Worm (Caenorhabditis elegans) whole organism, L4 larva: ENCODE measurements around the gene F57C12.6.

Source experiments
- D1046.2 ChIP-seq: fragments of 200-800 bp; sonication (Bioruptor generic); IDR thresholded peaks from 2 replicates; pipeline ENCODE4 v1.3.6; 2022; ENCODE audit warnings: missing genetic modification characterization, missing compliant biosample characterization
- F26F4.8 ChIP-seq: fragments of 200-800 bp; sonication (Bioruptor generic); conservative IDR thresholded peaks from 2 replicates; pipeline ENCODE4 v1.3.6; 2022; ENCODE audit warnings: missing genetic modification characterization, missing compliant biosample characterization
- F49E8.2 ChIP-seq: sonication (generic microtip); optimal IDR thresholded peaks from 2 replicates; lab custom pipeline; 2016; ENCODE audit warnings: missing compliant biosample characterization, mild to moderate bottlenecking, missing genetic modification characterization, borderline replicate concordance
- T20F7.1 ChIP-seq: fragments of 200-800 bp; sonication (Bioruptor generic); optimal IDR thresholded peaks from 2 replicates; lab custom pipeline; 2018; ENCODE audit warnings: mild to moderate bottlenecking, missing genetic modification characterization, missing compliant biosample characterization
- Y48G9A.11 ChIP-seq: fragments of 200-800 bp; sonication (Bioruptor generic); IDR thresholded peaks from 2 replicates; pipeline ENCODE4 v1.3.6; 2022; ENCODE audit warnings: missing genetic modification reagents, missing genetic modification characterization, missing compliant biosample characterization
- Y75B8A.6 ChIP-seq: fragments of 200-800 bp; sonication (Bioruptor generic); IDR thresholded peaks from 2 replicates; pipeline ENCODE4 v1.3.6; 2022; ENCODE audit warnings: missing genetic modification reagents, missing genetic modification characterization, missing compliant biosample characterization
- ZK337.2 ChIP-seq: fragments of 200-800 bp; sonication (Bioruptor generic); IDR thresholded peaks from 2 replicates; pipeline ENCODE4 v1.3.6; 2022; ENCODE audit warnings: missing genetic modification reagents, missing genetic modification characterization, missing compliant biosample characterization
- aha-1 ChIP-seq: fragments of 150-350 bp; peaks from one replicate; lab custom pipeline; 2014; ENCODE audit warnings: missing biosample characterization, missing genetic modification characterization
- ama-1 ChIP-seq: fragments of 150-350 bp; optimal IDR thresholded peaks from 2 replicates; lab custom pipeline; 2014; ENCODE audit warnings: inconsistent platforms, mixed read lengths
- ceh-20 ChIP-seq: fragments of 200-800 bp; sonication (Bioruptor generic); IDR thresholded peaks from 2 replicates; pipeline ENCODE4 v1.3.6; 2022; ENCODE audit warnings: missing genetic modification reagents, missing genetic modification characterization, missing compliant biosample characterization
- ceh-28 ChIP-seq: fragments of 150-350 bp; optimal IDR thresholded peaks from 2 replicates; lab custom pipeline; 2014; ENCODE audit warnings: missing biosample characterization, missing genetic modification reagents, missing genetic modification characterization
- ceh-62 ChIP-seq: sonication (generic microtip); optimal IDR thresholded peaks from 2 replicates; lab custom pipeline; 2017; ENCODE audit warnings: missing biosample characterization, missing genetic modification characterization
- ceh-82 ChIP-seq: sonication (generic microtip); optimal IDR thresholded peaks from 2 replicates; lab custom pipeline; 2017; ENCODE audit warnings: missing biosample characterization, missing genetic modification characterization
- ces-1 ChIP-seq: fragments of 150-350 bp; sonication (generic microtip); optimal IDR thresholded peaks from 4 replicates; lab custom pipeline; 2014; ENCODE audit warnings: missing biosample characterization, missing genetic modification reagents, missing genetic modification characterization
- ctbp-1 ChIP-seq: fragments of 200-800 bp; sonication (Bioruptor generic); IDR thresholded peaks from 2 replicates; pipeline ENCODE4 v1.3.6; 2022; ENCODE audit warnings: missing genetic modification reagents, missing genetic modification characterization, missing compliant biosample characterization
- daf-12 ChIP-seq: fragments of 150-350 bp; optimal IDR thresholded peaks from 2 replicates; lab custom pipeline; 2014; ENCODE audit warnings: missing biosample characterization, missing genetic modification reagents, missing genetic modification characterization
- daf-19 ChIP-seq: fragments of 200-800 bp; sonication (Bioruptor generic); conservative IDR thresholded peaks from 2 replicates; pipeline ENCODE4 v1.3.6; 2022; ENCODE audit warnings: missing genetic modification characterization, missing compliant biosample characterization
- daf-8 ChIP-seq: fragments of 200-800 bp; sonication (Bioruptor generic); IDR thresholded peaks from 2 replicates; pipeline ENCODE4 v1.3.6; 2022; ENCODE audit warnings: missing genetic modification characterization, missing compliant biosample characterization
- dmd-8 ChIP-seq: fragments of 200-800 bp; sonication (Bioruptor generic); IDR thresholded peaks from 2 replicates; pipeline ENCODE4 v1.3.6; 2022; ENCODE audit warnings: missing genetic modification characterization, missing compliant biosample characterization
- dmd-9 ChIP-seq: fragments of 200-800 bp; sonication (Bioruptor generic); IDR thresholded peaks from 2 replicates; pipeline ENCODE4 v1.3.6; 2022; ENCODE audit warnings: missing genetic modification reagents, missing genetic modification characterization, missing compliant biosample characterization
- dve-1 ChIP-seq: sonication (generic microtip); optimal IDR thresholded peaks from 2 replicates; lab custom pipeline; 2017; ENCODE audit warnings: antibody characterized with exemption, mild to moderate bottlenecking, missing genetic modification characterization, missing compliant biosample characterization; ENCODE audit not compliant: insufficient read depth
- egl-43 ChIP-seq: fragments of 200-800 bp; sonication (Bioruptor generic); IDR thresholded peaks from 2 replicates; pipeline ENCODE4 v1.3.6; 2022; ENCODE audit warnings: missing genetic modification reagents, missing genetic modification characterization, missing compliant biosample characterization
- gei-8 ChIP-seq: fragments of 200-800 bp; sonication (Bioruptor generic); optimal IDR thresholded peaks from 2 replicates; lab custom pipeline; 2018; ENCODE audit warnings: mild to moderate bottlenecking, missing genetic modification characterization, missing compliant biosample characterization
- hif-1 ChIP-seq, 2 experiments: sonication (generic microtip); optimal IDR thresholded peaks; 2 replicates each; lab custom pipeline; 2016 to 2017; ENCODE audit warnings: missing compliant biosample characterization in 2 of 2, missing genetic modification characterization in 2 of 2, missing genetic modification reagents in 2 of 2, missing genotype in 2 of 2, mild to moderate bottlenecking in 1 of 2
- hlh-11 ChIP-seq: fragments of 200-800 bp; sonication (Bioruptor generic); optimal IDR thresholded peaks from 2 replicates; lab custom pipeline; 2018; ENCODE audit warnings: mild to moderate bottlenecking, missing genetic modification characterization, missing compliant biosample characterization
- hmg-1.1 ChIP-seq: fragments of 200-800 bp; sonication (Bioruptor generic); IDR thresholded peaks from 2 replicates; pipeline ENCODE4 v1.3.6; 2022; ENCODE audit warnings: missing genetic modification reagents, missing genetic modification characterization, missing compliant biosample characterization
- lim-7 ChIP-seq: fragments of 200-800 bp; sonication (Bioruptor generic); IDR thresholded peaks from 2 replicates; pipeline ENCODE4 v1.3.6; 2022; ENCODE audit warnings: missing genetic modification characterization, missing compliant biosample characterization
- lin-29 ChIP-seq: fragments of 200-800 bp; sonication (Bioruptor generic); IDR thresholded peaks from 2 replicates; pipeline ENCODE4 v1.3.6; 2022; ENCODE audit warnings: missing genetic modification reagents, missing genetic modification characterization, missing compliant biosample characterization
- lsy-2 ChIP-seq, 2 experiments: fragments of 150-350 bp in 1 of 2; sonication (generic microtip) in 1 of 2; optimal IDR thresholded peaks; 2 replicates each; lab custom pipeline; 2014 to 2017; ENCODE audit warnings: missing biosample characterization in 2 of 2, missing genetic modification characterization in 2 of 2
- madf-5 ChIP-seq, 2 experiments: fragments of 200-800 bp; sonication (Bioruptor generic); IDR thresholded peaks; 2 replicates each; pipeline ENCODE4 v1.3.6; 2022; ENCODE audit warnings: missing compliant biosample characterization in 2 of 2, missing genetic modification characterization in 2 of 2
- madf-9 ChIP-seq: fragments of 200-800 bp; sonication (Bioruptor generic); conservative IDR thresholded peaks from 2 replicates; pipeline ENCODE4 v1.3.6; 2022; ENCODE audit warnings: missing genetic modification reagents, missing genetic modification characterization, missing compliant biosample characterization
- mdl-1 ChIP-seq, 2 experiments: fragments of 150-350 bp in 1 of 2; sonication (generic microtip) in 1 of 2; optimal IDR thresholded peaks; 2 replicates each; lab custom pipeline; 2014 to 2017; ENCODE audit warnings: missing biosample characterization in 2 of 2, missing genetic modification characterization in 2 of 2
- mep-1 ChIP-seq: fragments of 150-350 bp; sonication (generic microtip); optimal IDR thresholded peaks from 3 replicates; lab custom pipeline; 2014; ENCODE audit warnings: missing biosample characterization, missing genetic modification characterization
- mes-2 ChIP-seq: sonication (generic microtip); optimal IDR thresholded peaks from 2 replicates; lab custom pipeline; 2016; ENCODE audit warnings: missing genotype, mild to moderate bottlenecking, missing genetic modification characterization, missing compliant biosample characterization; ENCODE audit not compliant: poor library complexity, severe bottlenecking
- nhr-111 ChIP-seq: fragments of 200-800 bp; sonication (Bioruptor generic); optimal IDR thresholded peaks from 2 replicates; lab custom pipeline; 2018; ENCODE audit warnings: mild to moderate bottlenecking, missing genetic modification characterization, missing compliant biosample characterization
- nhr-41 ChIP-seq: fragments of 200-800 bp; sonication (Bioruptor generic); IDR thresholded peaks from 2 replicates; pipeline ENCODE4 v1.3.6; 2022; ENCODE audit warnings: missing genetic modification reagents, missing genetic modification characterization, missing compliant biosample characterization
- nhr-42 ChIP-seq: fragments of 200-800 bp; sonication (Bioruptor generic); IDR thresholded peaks from 2 replicates; pipeline ENCODE4 v1.3.6; 2022; ENCODE audit warnings: missing genetic modification characterization, missing compliant biosample characterization
- nhr-76 ChIP-seq: fragments of 150-350 bp; optimal IDR thresholded peaks from 2 replicates; lab custom pipeline; 2014; ENCODE audit warnings: missing biosample characterization, missing genetic modification characterization
- pha-4 ChIP-seq, 2 experiments: fragments of 150-350 bp in 1 of 2; fragments of 200-800 bp in 1 of 2; sonication (Bioruptor generic) in 1 of 2; IDR thresholded peaks in 1 of 2; optimal IDR thresholded peaks in 1 of 2; 2 replicates each; pipeline versions ENCODE4 v1.3.6 to Lab custom; 2014 to 2022; ENCODE audit warnings: missing genetic modification characterization in 2 of 2, missing genetic modification reagents in 2 of 2, missing biosample characterization in 1 of 2, missing compliant biosample characterization in 1 of 2
- pqm-1 ChIP-seq: sonication (generic microtip); optimal IDR thresholded peaks from 2 replicates; lab custom pipeline; 2017; ENCODE audit warnings: missing biosample characterization, missing genetic modification characterization
- sdz-12 ChIP-seq: fragments of 200-800 bp; sonication (Bioruptor generic); optimal IDR thresholded peaks from 2 replicates; lab custom pipeline; 2018; ENCODE audit warnings: mild to moderate bottlenecking, missing genetic modification characterization, missing compliant biosample characterization
- set-16 ChIP-seq: fragments of 200-800 bp; sonication (Bioruptor generic); IDR thresholded peaks from 2 replicates; pipeline ENCODE4 v1.3.6; 2022; ENCODE audit warnings: missing genetic modification reagents, missing genetic modification characterization, missing compliant biosample characterization
- snpc-4 ChIP-seq: fragments of 150-350 bp; optimal IDR thresholded peaks from 2 replicates; lab custom pipeline; 2014; ENCODE audit warnings: missing biosample characterization, missing genetic modification characterization
- tag-97 ChIP-seq: fragments of 200-800 bp; sonication (Bioruptor generic); IDR thresholded peaks from 2 replicates; pipeline ENCODE4 v1.3.6; 2022; ENCODE audit warnings: missing genetic modification characterization, missing compliant biosample characterization
- unc-39 ChIP-seq: sonication (generic microtip); optimal IDR thresholded peaks from 2 replicates; lab custom pipeline; 2017; ENCODE audit warnings: missing biosample characterization, missing genetic modification characterization
- unc-62 ChIP-seq, 3 experiments: fragments of 150-350 bp in 1 of 3; sonication (generic microtip); optimal IDR thresholded peaks in 2 of 3; peaks in 1 of 3; 1 replicate in 1 of 3; 2 replicates in 2 of 3; lab custom pipeline; 2014 to 2017; ENCODE audit warnings: missing biosample characterization in 3 of 3, missing genetic modification characterization in 3 of 3, missing genetic modification reagents in 3 of 3, missing genotype in 1 of 3
- zag-1 ChIP-seq: fragments of 150-350 bp; optimal IDR thresholded peaks from 2 replicates; lab custom pipeline; 2014; ENCODE audit warnings: missing biosample characterization, missing genetic modification characterization
- zfp-3 ChIP-seq: fragments of 200-800 bp; sonication (Bioruptor generic); conservative IDR thresholded peaks from 2 replicates; pipeline ENCODE4 v1.3.6; 2022; ENCODE audit warnings: missing genetic modification reagents, missing genetic modification characterization, missing compliant biosample characterization
- zip-2 ChIP-seq: fragments of 150-350 bp; optimal IDR thresholded peaks from 2 replicates; lab custom pipeline; 2014; ENCODE audit warnings: missing biosample characterization, missing genetic modification characterization
- ztf-11 ChIP-seq: fragments of 150-350 bp; optimal IDR thresholded peaks from 2 replicates; lab custom pipeline; 2014; ENCODE audit warnings: missing biosample characterization, missing genetic modification characterization
- ztf-7 ChIP-seq: fragments of 150-350 bp; optimal IDR thresholded peaks from 2 replicates; lab custom pipeline; 2014; ENCODE audit warnings: missing biosample characterization, missing genetic modification characterization

Gene F57C12.6

ce11 chrX:601340-601757 is 47.6 kb upstream of the F57C12.6 start (continued):
- TF ChIP-seq ceh-20 (GFP tag; lab: Robert Waterston, UW) (0 out of 2 replicates have a peak, but pooled peaks have one; percentile 63), pqm-1 (tag; lab: Kevin White, UChicago) (no peak), sdz-12 (GFP tag; lab: Kevin White, UChicago) (no peak), ceh-82 (no peak), ztf-7 (tag; lab: Kevin White, UChicago) (no peak), zfp-3 (GFP tag; lab: Robert Waterston, UW) (no peak), Y75B8A.6 (GFP tag; lab: Robert Waterston, UW) (no peak), madf-5 (GFP tag; IDR thresholded peaks at IDR 0.05; lab: Robert Waterston, UW) (no peak), dmd-9 (no peak), set-16 (GFP tag; lab: Robert Waterston, UW) (peak; percentile 82), tag-97 (GFP tag; lab: Robert Waterston, UW) (no peak), ama-1 (lab: Kevin White, UChicago) (no peak), zip-2 (tag; lab: Kevin White, UChicago) (no peak), nhr-111 (no peak), lsy-2 (tag; optimal IDR thresholded peaks at IDR 0.05; lab: Kevin White, UChicago) (peak in 1 of 2 experiments; percentile 32), nhr-41 (GFP tag; lab: Robert Waterston, UW) (no peak), ceh-28 (tag; lab: Kevin White, UChicago) (no peak), egl-43 (GFP tag; lab: Robert Waterston, UW) (peak; percentile 68), madf-9 (no peak), ztf-11 (tag; lab: Kevin White, UChicago) (no peak), dmd-8 (no peak), Y48G9A.11 (GFP tag; lab: Robert Waterston, UW) (no peak), D1046.2 (GFP tag; lab: Robert Waterston, UW) (no peak), hif-1 (tag; optimal IDR thresholded peaks at IDR 0.05; lab: Kevin White, UChicago) (peak in 1 of 2 experiments; percentile 88), mep-1 (tag; lab: Kevin White, UChicago) (peak; percentile 55), gei-8 (GFP tag; lab: Kevin White, UChicago) (no peak), daf-12 (tag; lab: Kevin White, UChicago) (no peak), nhr-42 (GFP tag; lab: Robert Waterston, UW) (no peak), zag-1 (tag; lab: Kevin White, UChicago) (no peak), dve-1 (tag; lab: Kevin White, UChicago) (no peak), hmg-1.1 (GFP tag; lab: Robert Waterston, UW) (peak; percentile 81), F49E8.2 (tag; lab: Kevin White, UChicago) (no peak), ctbp-1 (0 out of 2 replicates have a peak, but pooled peaks have one; percentile 52), mes-2 (no peak), F26F4.8 (GFP tag; lab: Robert Waterston, UW) (no peak), unc-62 (GFP tag; optimal IDR thresholded peaks at IDR 0.05 in 1 of 2; lab: Kevin White, UChicago) (no peak), unc-62 (tag; optimal IDR thresholded peaks at IDR 0.05; lab: Kevin White, UChicago) (no peak), ZK337.2 (GFP tag; lab: Robert Waterston, UW) (no peak), lin-29 (GFP tag; lab: Robert Waterston, UW) (no peak), T20F7.1 (GFP tag; lab: Kevin White, UChicago) (no peak), daf-8 (GFP tag; lab: Robert Waterston, UW) (no peak), pha-4 (GFP tag; IDR thresholded peaks at IDR 0.05; lab: Robert Waterston, UW) (no peak), pha-4 (tag; optimal IDR thresholded peaks at IDR 0.05; lab: Kevin White, UChicago) (no peak), daf-19 (GFP tag; lab: Robert Waterston, UW) (no peak), nhr-76 (no peak), lim-7 (GFP tag; lab: Robert Waterston, UW) (no peak), hlh-11 (tag; lab: Kevin White, UChicago) (peak; percentile 2), snpc-4 (tag; lab: Kevin White, UChicago) (no peak), mdl-1 (tag; optimal IDR thresholded peaks at IDR 0.05; lab: Kevin White, UChicago) (peak in 1 of 2 experiments; percentile 42), unc-39 (tag; lab: Kevin White, UChicago) (no peak), aha-1 (tag; lab: Kevin White, UChicago) (peak; percentile 88), ceh-62 (tag; lab: Kevin White, UChicago) (no peak), ces-1 (GFP tag; lab: Kevin White, UChicago) (no peak)
